Worm (Caenorhabditis elegans): Measurements from ENCODE around the gene phyh-1.

ce11 chrIV:17293679-17294078 lies 34.5 kb upstream of the phyh-1 start:
- TF ChIP-seq klf-2 (GFP tag; conservative IDR thresholded peaks at IDR 0.05), result no peak
- no peak for TF ChIP-seq cog-1 (tag; optimal IDR thresholded peaks at IDR 0.05)
- TF ChIP-seq flt-1 (GFP tag; IDR thresholded peaks at IDR 0.05), result no peak
- no peak for TF ChIP-seq ref-1 (GFP tag; conservative IDR thresholded peaks at IDR 0.05)
- no peak for TF ChIP-seq ztf-29 (GFP tag; IDR thresholded peaks at IDR 0.05)
- no peak for TF ChIP-seq ztf-23 (GFP tag; IDR thresholded peaks at IDR 0.05)
- TF ChIP-seq T22C8.4 (GFP tag; IDR thresholded peaks at IDR 0.05), result no peak
- TF ChIP-seq tab-1 (GFP tag; IDR thresholded peaks at IDR 0.05), result no peak
- no peak for TF ChIP-seq med-1 (GFP tag; optimal IDR thresholded peaks at IDR 0.05; ENCODE audit: insufficient read depth)
